Worm (Caenorhabditis elegans): ENCODE measurements around the gene F58A4.1.

DNA sequence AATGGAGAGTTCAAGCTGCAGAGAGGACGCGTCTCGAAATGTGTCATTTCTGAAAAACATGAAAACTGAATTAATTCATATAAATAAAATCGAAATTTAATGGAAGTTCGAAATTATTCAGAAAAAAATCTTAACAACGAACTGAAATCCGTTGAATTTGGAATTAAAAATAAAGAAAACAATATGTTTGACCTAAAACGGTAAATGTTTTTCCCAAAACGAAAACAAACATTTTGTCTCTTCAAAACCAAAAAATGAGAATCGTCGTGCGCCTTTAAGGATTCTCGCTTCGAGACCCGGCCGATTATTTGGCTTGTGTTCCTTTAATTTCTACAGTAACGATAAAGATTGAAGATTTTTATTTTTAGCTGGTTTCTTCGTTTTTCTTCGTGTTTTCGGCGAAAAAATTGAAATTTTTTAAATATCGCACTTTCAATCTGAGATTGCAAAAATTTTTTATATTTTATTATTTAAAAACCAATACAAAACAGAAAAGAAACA, 38.8 kb upstream of the F58A4.1 start, which contains the start of gene C48B4.7:
- TF ChIP-seq hlh-30 (tag; optimal IDR thresholded peaks at IDR 0.05; ENCODE audit: insufficient read depth) (no peak), sdc-2 (tag; optimal IDR thresholded peaks at IDR 0.05) (no peak), ceh-2 (tag; optimal IDR thresholded peaks at IDR 0.05) (no peak), ref-2 (tag; optimal IDR thresholded peaks at IDR 0.05) (no peak), lim-6 (tag; optimal IDR thresholded peaks at IDR 0.05) (no peak), odd-2 (tag; optimal IDR thresholded peaks at IDR 0.05) (no peak), dmd-4 (tag; optimal IDR thresholded peaks at IDR 0.05; ENCODE audit: borderline replicate concordance) (no peak), hlh-6 (tag; optimal IDR thresholded peaks at IDR 0.05) (no peak), ceh-9 (tag; optimal IDR thresholded peaks at IDR 0.05) (no peak)

Measured in whole organism, late embryonic.